Worm (Caenorhabditis elegans): ENCODE data around the gene T28A11.25.

- no peak for TF ChIP-seq ztf-23 (GFP tag; IDR thresholded peaks at IDR 0.05)
- no peak for TF ChIP-seq tab-1 (GFP tag; IDR thresholded peaks at IDR 0.05)
- no peak for TF ChIP-seq flt-1 (GFP tag; IDR thresholded peaks at IDR 0.05)
- no peak for TF ChIP-seq klf-2 (GFP tag; conservative IDR thresholded peaks at IDR 0.05)
- no peak for TF ChIP-seq ztf-29 (GFP tag; IDR thresholded peaks at IDR 0.05)
These were observed at the start of gene T28A11.25 for ce11 chrV:3281523-3281922.

All from whole organism, midembryonic.